Fruit fly (Drosophila melanogaster): Measurements from ENCODE around the gene CG9915.
A peak's percentile ranks its signal among the peaks of the same experiment; 100 is the strongest.

The CG9915 gene

DNA sequence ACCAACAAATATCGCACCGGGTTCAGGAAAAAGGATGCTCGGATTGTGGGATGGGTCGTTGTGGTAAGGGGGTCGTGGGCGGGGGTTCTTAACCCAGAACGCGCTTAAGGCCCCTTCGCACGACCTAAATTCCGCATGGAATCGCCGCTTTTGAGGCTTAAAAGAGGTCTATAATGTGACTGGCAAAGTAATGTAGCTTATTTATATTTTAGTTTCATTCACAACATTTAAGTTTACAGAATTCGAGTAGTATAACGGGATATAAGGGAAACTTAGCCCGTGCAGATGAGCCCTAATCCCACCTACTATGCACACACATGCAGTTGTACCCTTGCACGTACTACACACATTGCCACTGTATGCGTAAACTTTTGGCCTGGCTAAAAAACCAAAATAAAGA lies 34.2 kb downstream of the CG9915 start (continued):
- TF ChIP-seq maf-S (GFP tag; optimal IDR thresholded peaks at IDR 0.05) = no peak
- peak; percentile 97 for TF ChIP-seq CG18764 (GFP tag; optimal IDR thresholded peaks at IDR 0.05)
- TF ChIP-seq Dek (tag; optimal IDR thresholded peaks at IDR 0.05) = peak; percentile 61
- TF ChIP-seq aop (GFP tag; IDR thresholded peaks at IDR 0.05) = no peak
- TF ChIP-seq CG3065 (GFP tag; optimal IDR thresholded peaks at IDR 0.05) = no peak
- TF ChIP-seq Atf-2 (GFP tag; optimal IDR thresholded peaks at IDR 0.05) = no peak
- TF ChIP-seq HLH3B (GFP tag; IDR thresholded peaks at IDR 0.05) = peak; percentile 85
- no peak for TF ChIP-seq Tbp (GFP tag; optimal IDR thresholded peaks at IDR 0.05)
- TF ChIP-seq CG12659 (GFP tag; optimal IDR thresholded peaks at IDR 0.05) = peak; percentile 60
- no peak for TF ChIP-seq h (optimal IDR thresholded peaks at IDR 0.05)
- TF ChIP-seq Awh (GFP tag; IDR thresholded peaks at IDR 0.05) = peak; percentile 87
- TF ChIP-seq CG10979 (tag; optimal IDR thresholded peaks at IDR 0.05) = peak; percentile 91
- TF ChIP-seq CG16863 (GFP tag; optimal IDR thresholded peaks at IDR 0.05) = peak; percentile 75
- TF ChIP-seq tin (GFP tag; optimal IDR thresholded peaks at IDR 0.05) = peak; percentile 80
- peak; percentile 66 for TF ChIP-seq CG3847 (GFP tag; IDR thresholded peaks at IDR 0.05)
- peak; percentile 59 to 78 for TF ChIP-seq chif (GFP tag; optimal IDR thresholded peaks at IDR 0.05)
- peak; percentile 64 for TF ChIP-seq Hsf (GFP tag; optimal IDR thresholded peaks at IDR 0.05)
- TF ChIP-seq CG7357 (GFP tag; IDR thresholded peaks at IDR 0.05) = peak; percentile 68; the same call in 2 of the 3 replicates
- TF ChIP-seq Elba2 (GFP tag; optimal IDR thresholded peaks at IDR 0.05) = peak; percentile 20
- TF ChIP-seq CG10147 (GFP tag; optimal IDR thresholded peaks at IDR 0.05) = peak; percentile 71
- TF ChIP-seq bsh (GFP tag; optimal IDR thresholded peaks at IDR 0.05) = peak; percentile 80 to 93
- peak; percentile 46 for TF ChIP-seq CG6272 (GFP tag; IDR thresholded peaks at IDR 0.05)
- TF ChIP-seq Neu2 (GFP tag; optimal IDR thresholded peaks at IDR 0.05; ENCODE audit: borderline replicate concordance) = no peak
- TF ChIP-seq CG13894 (tag; optimal IDR thresholded peaks at IDR 0.05) = peak; percentile 67
- TF ChIP-seq CG2712 (tag; optimal IDR thresholded peaks at IDR 0.05) = peak; percentile 93
- no peak for TF ChIP-seq p53 (GFP tag; optimal IDR thresholded peaks at IDR 0.05)
- peak; percentile 82 for TF ChIP-seq salm (tag; optimal IDR thresholded peaks at IDR 0.05)
- no peak for TF ChIP-seq CHES-1-like (GFP tag; optimal IDR thresholded peaks at IDR 0.05)
- TF ChIP-seq ken (GFP tag; IDR thresholded peaks at IDR 0.05) = peak; percentile 83
- no peak for TF ChIP-seq gcm2 (GFP tag; optimal IDR thresholded peaks at IDR 0.05)
- peak; percentile 46 for TF ChIP-seq Max (GFP tag; optimal IDR thresholded peaks at IDR 0.05)
- peak; percentile 72; the same call in 2 of the 3 replicates for TF ChIP-seq CG2889 (GFP tag; IDR thresholded peaks at IDR 0.05)
- TF ChIP-seq HLH54F (GFP tag; optimal IDR thresholded peaks at IDR 0.05) = peak; percentile 15
- peak; percentile 84 for TF ChIP-seq gcm (GFP tag; optimal IDR thresholded peaks at IDR 0.05)
- TF ChIP-seq Ssrp (tag; optimal IDR thresholded peaks at IDR 0.05) = peak; percentile 78
- TF ChIP-seq Eip74EF (GFP tag; optimal IDR thresholded peaks at IDR 0.05) = peak in 1 of 2 experiments; percentile 79
- no peak for TF ChIP-seq mld (GFP tag; IDR thresholded peaks at IDR 0.05; ENCODE audit: partially characterized antibody)
- peak; percentile 74 for TF ChIP-seq CG5953 (GFP tag; IDR thresholded peaks at IDR 0.05)
- TF ChIP-seq CG1792 (GFP tag; optimal IDR thresholded peaks at IDR 0.05) = no peak
- peak; percentile 34 for TF ChIP-seq slp2 (GFP tag; optimal IDR thresholded peaks at IDR 0.05)
- peak; percentile 76 for TF ChIP-seq Fer3 (tag; optimal IDR thresholded peaks at IDR 0.05)
- TF ChIP-seq Nf-YC (tag; optimal IDR thresholded peaks at IDR 0.05) = peak; percentile 82
- no peak for TF ChIP-seq CG15073 (GFP tag; optimal IDR thresholded peaks at IDR 0.05)
- peak; percentile 15 for TF ChIP-seq CG12744 (GFP tag; optimal IDR thresholded peaks at IDR 0.05)
- TF ChIP-seq Jarid2 (GFP tag; optimal IDR thresholded peaks at IDR 0.05) = peak; percentile 22
- peak; percentile 12 for TF ChIP-seq CG7745 (tag; optimal IDR thresholded peaks at IDR 0.05)
- no peak for TF ChIP-seq pita (GFP tag; optimal IDR thresholded peaks at IDR 0.05)
- no peak for TF ChIP-seq ash1 (GFP tag; optimal IDR thresholded peaks at IDR 0.05)
- no peak for TF ChIP-seq zf30C (GFP tag; optimal IDR thresholded peaks at IDR 0.05)
- peak; percentile 60 for TF ChIP-seq repo (GFP tag; optimal IDR thresholded peaks at IDR 0.05)
- TF ChIP-seq CG8388 (GFP tag; optimal IDR thresholded peaks at IDR 0.05) = peak; percentile 88

Measured in whole organism, embryonic.